Fruit fly (Drosophila melanogaster) whole organism, embryonic: ENCODE measurements around the gene CSN1b.

ENCODE experiments used
- Aef1 ChIP-seq: fragments of 200-800 bp; sonication (Bioruptor generic); IDR thresholded peaks from 3 replicates; pipeline ENCODE4 v1.3.6; 2022; ENCODE audit warnings: missing biosample characterization, missing genetic modification characterization
- CG10654 ChIP-seq: fragments of 200-800 bp; sonication (Bioruptor generic); optimal IDR thresholded peaks from 2 replicates; lab custom pipeline; 2016; ENCODE audit warnings: missing biosample characterization, missing genetic modification characterization
- CG10959 ChIP-seq: fragments of 200-800 bp; sonication (Bioruptor generic); IDR thresholded peaks from 2 replicates; pipeline ENCODE4 v1.3.6; 2022; ENCODE audit warnings: missing biosample characterization, missing genetic modification characterization
- CG11247 ChIP-seq: fragments of 200-800 bp; sonication (Bioruptor generic); IDR thresholded peaks from 2 replicates; pipeline ENCODE4 v1.3.6; 2022; ENCODE audit warnings: missing biosample characterization, missing genetic modification characterization
- CG12219 ChIP-seq: fragments of 200-800 bp; sonication (Bioruptor generic); optimal IDR thresholded peaks from 3 replicates; lab custom pipeline; 2018; ENCODE audit warnings: missing biosample characterization, mild to moderate bottlenecking, missing genetic modification characterization
- CG12659 ChIP-seq: fragments of 200-800 bp; sonication (Bioruptor generic); optimal IDR thresholded peaks from 3 replicates; lab custom pipeline; 2017; ENCODE audit warnings: mild to moderate bottlenecking, missing biosample characterization, missing genetic modification reagents, missing genetic modification characterization
- CG12769 ChIP-seq: fragments of 200-800 bp; sonication (Bioruptor generic); optimal IDR thresholded peaks from 2 replicates; lab custom pipeline; 2019; ENCODE audit warnings: missing biosample characterization, mild to moderate bottlenecking, missing genetic modification characterization, moderate library complexity
- CG18011 ChIP-seq: fragments of 200-800 bp; sonication (Bioruptor generic); optimal IDR thresholded peaks from 2 replicates; lab custom pipeline; 2017; ENCODE audit warnings: missing biosample characterization, missing genetic modification characterization, mild to moderate bottlenecking, moderate library complexity, missing genotype
- CG2889 ChIP-seq: fragments of 200-800 bp; sonication (Bioruptor generic); IDR thresholded peaks from 3 replicates; pipeline ENCODE4 v1.3.6; 2022; ENCODE audit warnings: missing biosample characterization, missing genetic modification characterization
- CG34224 ChIP-seq: fragments of 200-800 bp; sonication (Bioruptor generic); IDR thresholded peaks from 3 replicates; pipeline ENCODE4 v1.3.6; 2022; ENCODE audit warnings: missing biosample characterization, missing genetic modification characterization; ENCODE audit not compliant: partially characterized antibody
- CG4282 ChIP-seq: fragments of 200-800 bp; sonication (Bioruptor generic); optimal IDR thresholded peaks from 2 replicates; lab custom pipeline; 2016; ENCODE audit warnings: missing biosample characterization, missing genetic modification characterization
- CG4730 ChIP-seq: fragments of 200-800 bp; sonication (Bioruptor generic); IDR thresholded peaks from 2 replicates; pipeline ENCODE4 v1.3.6; 2022; ENCODE audit warnings: missing biosample characterization, missing genetic modification characterization
- CG4854 ChIP-seq: fragments of 200-800 bp; sonication (Bioruptor generic); optimal IDR thresholded peaks from 2 replicates; lab custom pipeline; 2016; ENCODE audit warnings: missing biosample characterization, missing genetic modification characterization, inconsistent platforms
- CG5245 ChIP-seq: fragments of 200-800 bp; sonication (Bioruptor generic); optimal IDR thresholded peaks from 3 replicates; lab custom pipeline; 2016; ENCODE audit warnings: missing biosample characterization, missing genetic modification characterization
- CG6683 ChIP-seq: fragments of 200-800 bp; sonication (Bioruptor generic); optimal IDR thresholded peaks from 2 replicates; lab custom pipeline; 2017; ENCODE audit warnings: missing biosample characterization, mild to moderate bottlenecking, missing genetic modification characterization, missing genetic modification reagents
- CG6813 ChIP-seq: fragments of 200-800 bp; sonication (Bioruptor generic); optimal IDR thresholded peaks from 2 replicates; lab custom pipeline; 2017; ENCODE audit warnings: missing biosample characterization, missing genetic modification characterization, mild to moderate bottlenecking, moderate library complexity, missing genetic modification reagents
- CG8944 ChIP-seq: fragments of 200-800 bp; sonication (Bioruptor generic); optimal IDR thresholded peaks from 3 replicates; lab custom pipeline; 2016; ENCODE audit warnings: missing biosample characterization, missing genetic modification characterization
- CG9215 ChIP-seq: fragments of 200-800 bp; sonication (Bioruptor generic); IDR thresholded peaks from 2 replicates; pipeline ENCODE4 v1.3.6; 2022; ENCODE audit warnings: missing biosample characterization, missing genetic modification characterization
- CG9727 ChIP-seq: fragments of 200-800 bp; sonication (Bioruptor generic); optimal IDR thresholded peaks from 3 replicates; lab custom pipeline; 2017; ENCODE audit warnings: missing biosample characterization, mild to moderate bottlenecking, missing genetic modification characterization
- CoRest ChIP-seq: fragments of 200-800 bp; sonication (Bioruptor generic); optimal IDR thresholded peaks from 3 replicates; lab custom pipeline; 2018; ENCODE audit warnings: missing biosample characterization, mild to moderate bottlenecking, missing genetic modification characterization, moderate library complexity
- D ChIP-seq, 2 experiments: fragments of 200-800 bp in 1 of 2; fragments of >200 bp in 1 of 2; sonication (Bioruptor generic) in 1 of 2; optimal IDR thresholded peaks; 2 replicates in 1 of 2; 3 replicates in 1 of 2; lab custom pipeline; 2017; ENCODE audit warnings: mild to moderate bottlenecking in 1 of 2, missing biosample characterization in 1 of 2, missing genetic modification characterization in 1 of 2, missing genetic modification reagents in 1 of 2
- Dbx ChIP-seq: fragments of 200-800 bp; sonication (Bioruptor generic); IDR thresholded peaks from 3 replicates; pipeline ENCODE4 v1.3.6; 2022; ENCODE audit warnings: missing biosample characterization, missing genetic modification characterization
- Dp ChIP-seq: fragments of 200-800 bp; sonication (Bioruptor generic); optimal IDR thresholded peaks from 2 replicates; lab custom pipeline; 2018; ENCODE audit warnings: missing biosample characterization, mild to moderate bottlenecking, missing genetic modification characterization, moderate library complexity
- Dref ChIP-seq: fragments of 200-800 bp; sonication (Bioruptor generic); IDR thresholded peaks from 2 replicates; pipeline ENCODE4 v1.3.6; 2022; ENCODE audit warnings: missing biosample characterization, missing genetic modification characterization
- Eip74EF ChIP-seq, 2 experiments: fragments of 200-800 bp in 1 of 2; fragments of >200 bp in 1 of 2; sonication (Bioruptor generic) in 1 of 2; optimal IDR thresholded peaks; 2 replicates each; lab custom pipeline; 2017 to 2019; ENCODE audit warnings: missing biosample characterization in 2 of 2, missing genetic modification characterization in 2 of 2, mild to moderate bottlenecking in 1 of 2, moderate library complexity in 1 of 2
- Ets65A ChIP-seq: fragments of 200-800 bp; sonication (Bioruptor generic); peaks from one replicate; lab custom pipeline; 2016; ENCODE audit warnings: missing biosample characterization, missing genetic modification characterization
- Hmx ChIP-seq: fragments of 200-800 bp; sonication (Bioruptor generic); optimal IDR thresholded peaks from 2 replicates; lab custom pipeline; 2016; ENCODE audit warnings: missing biosample characterization, missing genetic modification characterization
- Jarid2 ChIP-seq: fragments of 200-800 bp; sonication (Bioruptor generic); optimal IDR thresholded peaks from 3 replicates; lab custom pipeline; 2017; ENCODE audit warnings: mild to moderate bottlenecking, missing biosample characterization, missing genetic modification reagents, missing genetic modification characterization
- Lpt ChIP-seq: fragments of >200 bp; optimal IDR thresholded peaks from 2 replicates; lab custom pipeline; 2018; ENCODE audit warnings: missing biosample characterization, missing genetic modification characterization
- MBD-R2 ChIP-seq: fragments of 200-800 bp; sonication (Bioruptor generic); IDR thresholded peaks from 2 replicates; pipeline ENCODE4 v1.3.6; 2022; ENCODE audit warnings: missing biosample characterization, missing genetic modification characterization
- Opbp ChIP-seq: fragments of 200-800 bp; sonication (Bioruptor generic); IDR thresholded peaks from 3 replicates; pipeline ENCODE4 v1.3.6; 2022; ENCODE audit warnings: missing biosample characterization, missing genetic modification characterization; ENCODE audit not compliant: partially characterized antibody
- Poxn ChIP-seq: fragments of 200-800 bp; sonication (Bioruptor generic); IDR thresholded peaks from 2 replicates; pipeline ENCODE4 v1.3.6; 2022; ENCODE audit warnings: missing biosample characterization, missing genetic modification characterization
- Xbp1 ChIP-seq: fragments of 200-800 bp; sonication (Bioruptor generic); optimal IDR thresholded peaks from 3 replicates; lab custom pipeline; 2016; ENCODE audit warnings: missing biosample characterization, mild to moderate bottlenecking, missing genetic modification characterization
- ash1 ChIP-seq: fragments of 200-800 bp; sonication (Bioruptor generic); optimal IDR thresholded peaks from 2 replicates; lab custom pipeline; 2018; ENCODE audit warnings: missing biosample characterization, mild to moderate bottlenecking, missing genetic modification characterization
- cad ChIP-seq: fragments of >200 bp; optimal IDR thresholded peaks from 2 replicates; lab custom pipeline; 2017; ENCODE audit warnings: missing biosample characterization, missing genetic modification characterization
- croc ChIP-seq: fragments of 200-800 bp; sonication (Bioruptor generic); conservative IDR thresholded peaks from 3 replicates; pipeline ENCODE4 v1.3.6; 2022; ENCODE audit warnings: missing biosample characterization, missing genetic modification characterization
- crp ChIP-seq, 2 experiments: fragments of 200-800 bp; sonication (Bioruptor generic); optimal IDR thresholded peaks; 2 replicates in 1 of 2; 3 replicates in 1 of 2; lab custom pipeline; 2017; ENCODE audit warnings: missing biosample characterization in 2 of 2, missing genetic modification characterization in 2 of 2, mild to moderate bottlenecking in 1 of 2, moderate library complexity in 1 of 2
- dmrt99B ChIP-seq: fragments of 200-800 bp; sonication (Bioruptor generic); optimal IDR thresholded peaks from 2 replicates; lab custom pipeline; 2018; ENCODE audit warnings: missing biosample characterization, mild to moderate bottlenecking, missing genetic modification characterization, moderate library complexity
- gcm ChIP-seq: fragments of 200-800 bp; sonication (Bioruptor generic); optimal IDR thresholded peaks from 2 replicates; lab custom pipeline; 2019; ENCODE audit warnings: missing biosample characterization, mild to moderate bottlenecking, missing genetic modification characterization, moderate library complexity
- hb ChIP-seq: fragments of 200-800 bp; sonication (Bioruptor generic); IDR thresholded peaks from 3 replicates; pipeline ENCODE4 v1.3.6; 2022; ENCODE audit warnings: missing biosample characterization, missing genetic modification characterization; ENCODE audit not compliant: partially characterized antibody
- insv ChIP-seq, 2 experiments: fragments of 200-800 bp; sonication (Bioruptor generic); optimal IDR thresholded peaks; 3 replicates each; lab custom pipeline; 2016 to 2018; ENCODE audit warnings: missing biosample characterization in 2 of 2, missing genetic modification characterization in 2 of 2
- lola ChIP-seq, 3 experiments: fragments of >200 bp in 2 of 3; fragments of 200-800 bp in 1 of 3; sonication (Bioruptor generic) in 1 of 3; optimal IDR thresholded peaks; 2 replicates each; lab custom pipeline; 2017 to 2019; ENCODE audit warnings: missing biosample characterization in 3 of 3, missing genetic modification characterization in 3 of 3, mild to moderate bottlenecking in 1 of 3, moderate library complexity in 1 of 3
- nom ChIP-seq: fragments of 200-800 bp; sonication (Bioruptor generic); optimal IDR thresholded peaks from 2 replicates; lab custom pipeline; 2017; ENCODE audit warnings: missing biosample characterization, missing genetic modification characterization, mild to moderate bottlenecking, moderate library complexity, missing genetic modification reagents
- sug ChIP-seq: fragments of 200-800 bp; optimal IDR thresholded peaks from 2 replicates; lab custom pipeline; 2019; ENCODE audit warnings: missing biosample characterization, mild to moderate bottlenecking, missing genetic modification characterization, moderate library complexity
- tio ChIP-seq: fragments of 200-800 bp; sonication (Bioruptor generic); optimal IDR thresholded peaks from 2 replicates; lab custom pipeline; 2017; ENCODE audit warnings: missing biosample characterization, missing genetic modification characterization, inconsistent platforms
- tna ChIP-seq: fragments of 200-800 bp; sonication (Bioruptor generic); IDR thresholded peaks from 2 replicates; pipeline ENCODE4 v1.3.6; 2022; ENCODE audit warnings: missing biosample characterization, missing genetic modification characterization; ENCODE audit not compliant: partially characterized antibody
- trem ChIP-seq: fragments of 200-800 bp; optimal IDR thresholded peaks from 3 replicates; lab custom pipeline; 2019; ENCODE audit warnings: missing biosample characterization, mild to moderate bottlenecking, missing genetic modification characterization, moderate library complexity

CSN1b gene

DNA sequence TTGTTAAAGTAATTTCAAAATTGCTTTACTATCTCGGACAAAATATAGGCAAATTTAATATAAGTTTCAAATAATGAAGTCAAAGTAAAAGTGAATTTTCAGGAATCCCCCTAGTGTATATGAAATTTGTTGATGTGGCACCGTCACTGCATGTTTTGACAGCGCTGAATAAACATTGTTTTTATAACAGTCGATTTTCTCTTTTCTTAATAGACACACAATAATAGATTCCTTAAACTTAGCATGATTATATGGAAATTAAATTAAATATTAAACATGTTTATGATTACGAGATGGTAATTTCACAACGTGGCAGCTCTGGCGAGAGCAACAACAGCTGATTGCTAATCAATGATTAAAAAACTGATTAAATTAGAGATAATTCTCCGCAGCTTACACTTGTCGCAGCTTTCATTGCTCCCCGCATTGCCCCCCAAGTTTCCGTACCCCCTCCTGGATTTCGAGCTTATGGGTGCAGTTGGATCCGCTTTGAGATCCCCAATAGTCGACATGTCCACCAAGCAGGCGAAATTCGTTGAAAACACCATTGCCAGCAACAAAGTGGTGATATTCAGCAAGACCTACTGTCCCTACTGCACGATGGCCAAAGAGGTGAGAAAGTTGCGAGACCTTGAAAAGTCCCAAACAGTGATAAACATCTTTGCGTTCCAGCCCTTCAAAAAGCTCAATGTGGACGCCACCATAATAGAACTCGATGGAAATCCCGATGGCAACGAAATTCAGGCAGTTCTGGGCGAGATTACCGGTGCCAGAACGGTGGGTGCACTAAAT is 35.5 kb downstream of the CSN1b start, which contains the start of gene Grx1:
Gene Grx1 (plus strand): TSS at position 196 of the 792 bp plus-strand sequence.
- TF ChIP-seq cad (GFP tag; lab: Kevin White, UChicago) (no peak), MBD-R2 (GFP tag; lab: Robert Waterston, UW) (peak; percentile 84), dmrt99B (tag; lab: Kevin White, UChicago) (peak; percentile 53), hb (GFP tag; lab: Robert Waterston, UW) (no peak), CG4730 (no peak), CG6813 (GFP tag; lab: Kevin White, UChicago) (peak; percentile 4), Dref (GFP tag; lab: Robert Waterston, UW) (no peak), CG12769 (peak; percentile 6), CG9727 (GFP tag; lab: Kevin White, UChicago) (peak; percentile 49), CG34224 (GFP tag; lab: Robert Waterston, UW) (peak; percentile 7; the same call in 1 of the 3 replicates), CG12219 (GFP tag; lab: Kevin White, UChicago) (peak; percentile 33), nom (GFP tag; lab: Kevin White, UChicago) (peak; percentile 11), Dp (GFP tag; lab: Kevin White, UChicago) (peak; percentile 18), CG12659 (GFP tag; lab: Kevin White, UChicago) (peak; percentile 73), CG6683 (no peak), CG10959 (GFP tag; lab: Robert Waterston, UW) (no peak), Hmx (GFP tag; lab: Kevin White, UChicago) (peak; percentile 33), Xbp1 (GFP tag; lab: Kevin White, UChicago) (peak; percentile 68), lola (GFP tag; optimal IDR thresholded peaks at IDR 0.05; lab: Kevin White, UChicago) (peak in 1 of 3 experiments; percentile 57), Jarid2 (GFP tag; lab: Kevin White, UChicago) (no peak), CG2889 (GFP tag; lab: Robert Waterston, UW) (no peak), Poxn (GFP tag; lab: Robert Waterston, UW) (no peak), Dbx (GFP tag; lab: Robert Waterston, UW) (0 out of 3 replicates have a peak, but pooled peaks have one; percentile 41), Aef1 (GFP tag; lab: Robert Waterston, UW) (no peak), tna (GFP tag; lab: Robert Waterston, UW) (no peak), CG9215 (GFP tag; lab: Robert Waterston, UW) (no peak), Ets65A (peak; percentile 95), CG18011 (GFP tag; lab: Kevin White, UChicago) (peak; percentile 39), insv (GFP tag; optimal IDR thresholded peaks at IDR 0.05; lab: Kevin White, UChicago) (no peak), gcm (GFP tag; lab: Kevin White, UChicago) (peak; percentile 55), CoRest (tag; lab: Kevin White, UChicago) (peak; percentile 54), tio (GFP tag; lab: Kevin White, UChicago) (peak; percentile 15), CG8944 (GFP tag; lab: Kevin White, UChicago) (peak; percentile 4), Opbp (GFP tag; lab: Robert Waterston, UW) (no peak), croc (GFP tag; lab: Robert Waterston, UW) (no peak), CG11247 (GFP tag; lab: Robert Waterston, UW) (no peak), CG5245 (GFP tag; lab: Kevin White, UChicago) (no peak), trem (tag; lab: Kevin White, UChicago) (peak; percentile 59), CG4282 (GFP tag; lab: Kevin White, UChicago) (peak; percentile 10), crp (GFP tag; optimal IDR thresholded peaks at IDR 0.05; lab: Kevin White, UChicago) (peak; percentile 49 to 90), Eip74EF (GFP tag; optimal IDR thresholded peaks at IDR 0.05; lab: Kevin White, UChicago) (no peak), ash1 (GFP tag; lab: Kevin White, UChicago) (no peak), sug (tag; lab: Kevin White, UChicago) (peak; percentile 55), Lpt (GFP tag; lab: Kevin White, UChicago) (no peak), CG4854 (GFP tag; lab: Kevin White, UChicago) (peak; percentile 8), CG10654 (GFP tag; lab: Kevin White, UChicago) (no peak), D (optimal IDR thresholded peaks at IDR 0.05; lab: Kevin White, UChicago) (no peak), D (GFP tag; optimal IDR thresholded peaks at IDR 0.05; lab: Kevin White, UChicago) (peak; percentile 47)
